Fruit fly (Drosophila melanogaster) whole organism, adult: ENCODE data around the gene CG13042.

Source experiments
- CG11617 ChIP-seq: fragments of 200-800 bp; sonication (Bioruptor generic); optimal IDR thresholded peaks from 2 replicates; lab custom pipeline; 2017; ENCODE audit warnings: mild to moderate bottlenecking, missing biosample characterization, missing genetic modification reagents, missing genetic modification characterization
- CG12768 ChIP-seq: fragments of 200-800 bp; sonication (Bioruptor generic); optimal IDR thresholded peaks from 2 replicates; lab custom pipeline; 2017; ENCODE audit warnings: missing biosample characterization, missing genetic modification characterization, mild to moderate bottlenecking, moderate library complexity, missing genetic modification reagents
- CG14711 ChIP-seq: fragments of 200-800 bp; sonication (Bioruptor generic); optimal IDR thresholded peaks from 2 replicates; lab custom pipeline; 2018; ENCODE audit warnings: missing biosample characterization, mild to moderate bottlenecking, missing genetic modification characterization, moderate library complexity
- CG1620 ChIP-seq: fragments of 200-800 bp; sonication (Bioruptor generic); optimal IDR thresholded peaks from 2 replicates; lab custom pipeline; 2016; ENCODE audit warnings: missing biosample characterization, missing genetic modification characterization
- CG33017 ChIP-seq: fragments of 200-800 bp; sonication (Bioruptor generic); optimal IDR thresholded peaks from 2 replicates; lab custom pipeline; 2018; ENCODE audit warnings: missing biosample characterization, mild to moderate bottlenecking, missing genetic modification characterization, moderate library complexity
- CG5204 ChIP-seq: fragments of 200-800 bp; sonication (Bioruptor generic); optimal IDR thresholded peaks from 2 replicates; lab custom pipeline; 2016; ENCODE audit warnings: missing biosample characterization, missing genetic modification characterization
- CG7045 ChIP-seq: fragments of 200-800 bp; sonication (Bioruptor generic); optimal IDR thresholded peaks from 2 replicates; lab custom pipeline; 2017; ENCODE audit warnings: missing biosample characterization, mild to moderate bottlenecking, missing genetic modification characterization
- CG7101 ChIP-seq: fragments of 200-800 bp; sonication (Bioruptor generic); optimal IDR thresholded peaks from 2 replicates; lab custom pipeline; 2018; ENCODE audit warnings: missing biosample characterization, mild to moderate bottlenecking, missing genetic modification characterization, moderate library complexity
- Clk ChIP-seq: fragments of 200-800 bp; sonication (Bioruptor generic); optimal IDR thresholded peaks from 2 replicates; lab custom pipeline; 2017; ENCODE audit warnings: missing biosample characterization, missing genetic modification characterization
- Crg-1 ChIP-seq: fragments of 200-800 bp; sonication (Bioruptor generic); optimal IDR thresholded peaks from 2 replicates; lab custom pipeline; 2016; ENCODE audit warnings: missing biosample characterization, missing genetic modification characterization
- Hr96 ChIP-seq: fragments of 200-800 bp; sonication (Bioruptor generic); optimal IDR thresholded peaks from 2 replicates; lab custom pipeline; 2016; ENCODE audit warnings: missing biosample characterization, missing genetic modification characterization
- Mnt ChIP-seq: fragments of 200-800 bp; sonication (Bioruptor generic); optimal IDR thresholded peaks from 2 replicates; lab custom pipeline; 2016; ENCODE audit warnings: missing biosample characterization, mild to moderate bottlenecking, missing genetic modification characterization
- bab1 ChIP-seq: fragments of 200-800 bp; sonication (Bioruptor generic); optimal IDR thresholded peaks from 3 replicates; lab custom pipeline; 2019; ENCODE audit warnings: missing biosample characterization, mild to moderate bottlenecking, missing genetic modification characterization, moderate library complexity
- cic ChIP-seq: fragments of 200-800 bp; sonication (Bioruptor generic); optimal IDR thresholded peaks from 2 replicates; lab custom pipeline; 2017; ENCODE audit warnings: missing biosample characterization, mild to moderate bottlenecking, missing genetic modification characterization, moderate library complexity
- cnc ChIP-seq, 2 experiments: fragments of >200 bp; optimal IDR thresholded peaks; 2 replicates each; lab custom pipeline; 2017
- kay ChIP-seq: fragments of 200-800 bp; sonication (Bioruptor generic); peaks from one replicate; lab custom pipeline; 2016; ENCODE audit warnings: missing biosample characterization, missing genetic modification characterization, borderline replicate concordance
- ovo ChIP-seq: fragments of 200-800 bp; sonication (Bioruptor generic); optimal IDR thresholded peaks from 2 replicates; lab custom pipeline; 2016; ENCODE audit warnings: missing biosample characterization, missing genetic modification characterization
- pad ChIP-seq: fragments of 200-800 bp; sonication (Bioruptor generic); optimal IDR thresholded peaks from 3 replicates; lab custom pipeline; 2017; ENCODE audit warnings: missing biosample characterization, missing genetic modification characterization, mild to moderate bottlenecking, moderate library complexity, missing genetic modification reagents
- tj ChIP-seq: fragments of 200-800 bp; sonication (Bioruptor generic); optimal IDR thresholded peaks from 3 replicates; lab custom pipeline; 2017; ENCODE audit warnings: missing biosample characterization, mild to moderate bottlenecking, missing genetic modification characterization, moderate library complexity
- toe ChIP-seq: fragments of 200-800 bp; sonication (Bioruptor generic); optimal IDR thresholded peaks from 2 replicates; lab custom pipeline; 2016; ENCODE audit warnings: missing biosample characterization, missing genetic modification characterization

The CG13042 gene

DNA sequence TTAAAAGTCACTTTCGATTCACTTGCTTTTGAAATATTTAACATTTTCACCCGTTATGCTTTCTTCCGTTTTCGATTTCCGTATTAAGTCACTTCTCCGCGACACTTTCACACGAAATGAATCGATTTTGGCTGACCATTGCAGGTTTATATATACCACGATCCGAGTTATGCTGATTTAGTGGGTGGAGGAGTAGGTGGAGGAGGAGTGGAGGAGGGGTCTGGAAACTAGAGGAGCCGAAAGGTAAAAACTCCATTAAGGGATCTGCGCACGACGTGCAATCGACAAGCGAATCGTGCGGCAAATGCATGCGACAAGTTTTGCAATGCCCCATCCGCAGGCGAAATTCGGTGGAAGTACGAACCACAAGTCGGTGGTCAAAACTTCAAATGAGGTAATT lies 17.4 kb downstream of the CG13042 start, which contains the start of gene CG13045:
Gene CG13045 (minus strand): TSS at position 101 of the 400 bp plus-strand sequence.
- TF ChIP-seq CG14711 (tag; lab: Kevin White, UChicago): no peak
- TF ChIP-seq CG5204 (GFP tag; lab: Kevin White, UChicago): no peak
- TF ChIP-seq Hr96 (GFP tag; lab: Kevin White, UChicago): no peak
- no peak for TF ChIP-seq CG12768 (GFP tag; lab: Kevin White, UChicago)
- no peak for TF ChIP-seq ovo (GFP tag; lab: Kevin White, UChicago)
- no peak for TF ChIP-seq toe (GFP tag; lab: Kevin White, UChicago)
- TF ChIP-seq Crg-1 (GFP tag; lab: Kevin White, UChicago): no peak
- no peak for TF ChIP-seq CG7045

DNA sequence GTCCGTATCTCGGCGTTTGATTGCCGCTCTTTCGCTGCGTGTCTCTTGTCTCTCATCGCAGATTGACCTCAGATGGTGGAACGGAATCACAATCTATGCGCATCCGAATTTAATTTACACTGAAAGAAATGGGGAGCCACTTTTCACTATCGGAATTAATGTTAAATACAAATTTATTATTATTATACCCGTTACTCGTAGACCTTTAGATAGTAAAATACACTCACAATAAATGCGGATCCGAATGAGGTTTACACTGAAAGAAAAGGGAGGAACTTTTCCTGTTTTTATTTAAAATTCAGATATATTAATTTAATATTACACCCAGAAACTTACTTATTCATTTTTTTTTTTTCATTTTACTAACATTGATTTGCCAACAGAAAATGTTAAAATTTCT lies 19.2 kb downstream of the CG13042 start:
- no peak for TF ChIP-seq pad (GFP tag; lab: Kevin White, UChicago)

- TF ChIP-seq Clk (no peak), bab1 (GFP tag; lab: Kevin White, UChicago) (no peak), CG5204 (GFP tag; lab: Kevin White, UChicago) (no peak), CG11617 (GFP tag; lab: Kevin White, UChicago) (no peak), CG12768 (GFP tag; lab: Kevin White, UChicago) (no peak), CG1620 (GFP tag; lab: Kevin White, UChicago) (no peak), cnc (optimal IDR thresholded peaks at IDR 0.05; lab: Kevin White, UChicago) (no peak), CG33017 (tag; lab: Kevin White, UChicago) (no peak), Hr96 (GFP tag; lab: Kevin White, UChicago) (no peak), Mnt (GFP tag; lab: Kevin White, UChicago) (no peak), ovo (GFP tag; lab: Kevin White, UChicago) (no peak), CG7101 (tag; lab: Kevin White, UChicago) (no peak), pad (GFP tag; lab: Kevin White, UChicago) (no peak), cic (GFP tag; lab: Kevin White, UChicago) (no peak), CG14711 (tag; lab: Kevin White, UChicago) (no peak), kay (GFP tag; lab: Kevin White, UChicago) (no peak)
Measured at dm6 chr3L:16288322-16288721, 20.0 kb downstream of the CG13042 start, which contains the start of gene CG13046. Gene CG13046 (minus strand): TSS chr3L:16288422.

DNA sequence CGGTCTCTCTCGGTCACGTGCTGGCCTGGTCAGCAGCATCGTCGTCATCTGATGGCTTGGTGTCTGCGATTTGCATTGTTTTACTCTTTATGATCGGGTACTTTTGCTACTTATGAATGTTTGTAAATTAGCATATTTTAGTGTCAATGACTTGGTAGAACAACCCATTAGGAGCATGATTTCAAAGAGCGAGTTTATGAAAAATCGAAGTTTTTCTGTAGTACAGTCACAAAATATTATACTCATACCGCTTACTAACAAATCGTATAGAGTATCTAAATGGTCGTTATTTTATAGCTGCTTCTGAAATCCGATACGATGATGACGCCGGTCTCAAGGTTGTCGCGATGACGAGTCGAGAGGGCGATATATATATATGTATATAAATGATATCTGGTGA lies 22.0 kb downstream of the CG13042 start:
- TF ChIP-seq Clk: no peak
- TF ChIP-seq CG1620 (GFP tag; lab: Kevin White, UChicago): no peak
- TF ChIP-seq CG7101 (tag; lab: Kevin White, UChicago): no peak
- TF ChIP-seq CG7045: no peak
- TF ChIP-seq tj: no peak
- TF ChIP-seq bab1 (GFP tag; lab: Kevin White, UChicago): no peak
- TF ChIP-seq Hr96 (GFP tag; lab: Kevin White, UChicago): no peak
- no peak for TF ChIP-seq CG11617 (GFP tag; lab: Kevin White, UChicago)
- TF ChIP-seq CG5204 (GFP tag; lab: Kevin White, UChicago): no peak
- TF ChIP-seq kay (GFP tag; lab: Kevin White, UChicago): no peak
- no peak for TF ChIP-seq pad (GFP tag; lab: Kevin White, UChicago)
- TF ChIP-seq toe (GFP tag; lab: Kevin White, UChicago): no peak
- TF ChIP-seq Mnt (GFP tag; lab: Kevin White, UChicago): no peak

- TF ChIP-seq CG7045: no peak
- TF ChIP-seq toe (GFP tag; lab: Kevin White, UChicago): no peak
- TF ChIP-seq CG12768 (GFP tag; lab: Kevin White, UChicago): no peak
- no peak for TF ChIP-seq CG5204 (GFP tag; lab: Kevin White, UChicago)
- no peak for TF ChIP-seq cnc (optimal IDR thresholded peaks at IDR 0.05; lab: Kevin White, UChicago)
- no peak for TF ChIP-seq CG14711 (tag; lab: Kevin White, UChicago)
- no peak for TF ChIP-seq CG33017 (tag; lab: Kevin White, UChicago)
- TF ChIP-seq ovo (GFP tag; lab: Kevin White, UChicago): no peak
- no peak for TF ChIP-seq cic (GFP tag; lab: Kevin White, UChicago)
- TF ChIP-seq CG11617 (GFP tag; lab: Kevin White, UChicago): no peak
- TF ChIP-seq pad (GFP tag; lab: Kevin White, UChicago): no peak
- no peak for TF ChIP-seq tj
- no peak for TF ChIP-seq CG7101 (tag; lab: Kevin White, UChicago)
- TF ChIP-seq Hr96 (GFP tag; lab: Kevin White, UChicago): no peak
- TF ChIP-seq Crg-1 (GFP tag; lab: Kevin White, UChicago): no peak
- TF ChIP-seq Clk: no peak
- no peak for TF ChIP-seq bab1 (GFP tag; lab: Kevin White, UChicago)
- no peak for TF ChIP-seq CG1620 (GFP tag; lab: Kevin White, UChicago)
Measured at dm6 chr3L:16285346-16285911, 22.9 kb downstream of the CG13042 start, which contains the start of gene CG13047. Gene CG13047 (minus strand): TSS chr3L:16285396.

dm6 chr3L:16283821-16284220 lies 24.5 kb downstream of the CG13042 start, which contains the start of gene CG13048:
Gene CG13048 (minus strand): TSS chr3L:16283921.
- no peak for TF ChIP-seq CG1620 (GFP tag; lab: Kevin White, UChicago)
- no peak for TF ChIP-seq kay (GFP tag; lab: Kevin White, UChicago)
- no peak for TF ChIP-seq toe (GFP tag; lab: Kevin White, UChicago)
- TF ChIP-seq CG5204 (GFP tag; lab: Kevin White, UChicago): no peak
- no peak for TF ChIP-seq Mnt (GFP tag; lab: Kevin White, UChicago)
- no peak for TF ChIP-seq CG12768 (GFP tag; lab: Kevin White, UChicago)
- no peak for TF ChIP-seq CG14711 (tag; lab: Kevin White, UChicago)
- no peak for TF ChIP-seq bab1 (GFP tag; lab: Kevin White, UChicago)
- TF ChIP-seq tj: no peak
- TF ChIP-seq CG7045: no peak
- no peak for TF ChIP-seq cnc (optimal IDR thresholded peaks at IDR 0.05; lab: Kevin White, UChicago)
- TF ChIP-seq cic (GFP tag; lab: Kevin White, UChicago): no peak
- TF ChIP-seq Clk: no peak
- TF ChIP-seq Hr96 (GFP tag; lab: Kevin White, UChicago): no peak
- no peak for TF ChIP-seq Crg-1 (GFP tag; lab: Kevin White, UChicago)
- TF ChIP-seq pad (GFP tag; lab: Kevin White, UChicago): no peak
- no peak for TF ChIP-seq CG7101 (tag; lab: Kevin White, UChicago)
- no peak for TF ChIP-seq ovo (GFP tag; lab: Kevin White, UChicago)
- no peak for TF ChIP-seq CG11617 (GFP tag; lab: Kevin White, UChicago)
- TF ChIP-seq CG33017 (tag; lab: Kevin White, UChicago): no peak
